Fruit fly (Drosophila melanogaster) whole organism, embryonic: ENCODE results near the gene ci.

Source experiments
- CG10543 ChIP-seq: fragments of 200-800 bp; sonication (Bioruptor generic); optimal IDR thresholded peaks from 3 replicates; lab custom pipeline; 2017; ENCODE audit warnings: missing biosample characterization, mild to moderate bottlenecking, missing genetic modification characterization, moderate library complexity
- CG10979 ChIP-seq: fragments of 200-800 bp; sonication (Bioruptor generic); optimal IDR thresholded peaks from 2 replicates; lab custom pipeline; 2018; ENCODE audit warnings: missing biosample characterization, mild to moderate bottlenecking, missing genetic modification characterization, moderate library complexity
- CG11723 ChIP-seq: fragments of 200-800 bp; sonication (Bioruptor generic); optimal IDR thresholded peaks from 2 replicates; lab custom pipeline; 2017; ENCODE audit warnings: missing biosample characterization, mild to moderate bottlenecking, missing genetic modification characterization
- CG12299 ChIP-seq: fragments of 200-800 bp; sonication (Bioruptor generic); optimal IDR thresholded peaks from 2 replicates; lab custom pipeline; 2018; ENCODE audit warnings: missing biosample characterization, mild to moderate bottlenecking, missing genetic modification characterization
- CG13894 ChIP-seq: fragments of 200-800 bp; sonication (Bioruptor generic); optimal IDR thresholded peaks from 3 replicates; lab custom pipeline; 2018; ENCODE audit warnings: missing biosample characterization, mild to moderate bottlenecking, missing genetic modification characterization, moderate library complexity
- CG14050 ChIP-seq: fragments of 200-800 bp; sonication (Bioruptor generic); IDR thresholded peaks from 3 replicates; pipeline ENCODE4 v1.3.6; 2022; ENCODE audit warnings: missing biosample characterization, missing genetic modification characterization
- CG16813 ChIP-seq: fragments of 200-800 bp; sonication (Bioruptor generic); IDR thresholded peaks from 3 replicates; pipeline ENCODE4 v1.3.6; 2022; ENCODE audit warnings: missing biosample characterization, missing genetic modification characterization; ENCODE audit not compliant: partially characterized antibody
- CG17385 ChIP-seq: fragments of 200-800 bp; sonication (Bioruptor generic); optimal IDR thresholded peaks from 3 replicates; lab custom pipeline; 2018; ENCODE audit warnings: missing biosample characterization, mild to moderate bottlenecking, missing genetic modification characterization
- CG1832 ChIP-seq: fragments of 200-800 bp; sonication (Bioruptor generic); optimal IDR thresholded peaks from 2 replicates; lab custom pipeline; 2017; ENCODE audit warnings: missing biosample characterization, mild to moderate bottlenecking, missing genetic modification characterization, inconsistent platforms
- CG2116 ChIP-seq: fragments of 200-800 bp; sonication (Bioruptor generic); optimal IDR thresholded peaks from 3 replicates; lab custom pipeline; 2018; ENCODE audit warnings: missing biosample characterization, mild to moderate bottlenecking, missing genetic modification characterization
- CG2199 ChIP-seq: fragments of 200-800 bp; sonication (Bioruptor generic); IDR thresholded peaks from 3 replicates; pipeline ENCODE4 v1.3.6; 2022; ENCODE audit warnings: missing biosample characterization, missing genetic modification characterization
- CG2678 ChIP-seq: fragments of 200-800 bp; sonication (Bioruptor generic); optimal IDR thresholded peaks from 3 replicates; lab custom pipeline; 2019; ENCODE audit warnings: missing biosample characterization, mild to moderate bottlenecking, missing genetic modification characterization, moderate library complexity
- CG30020 ChIP-seq: fragments of 200-800 bp; optimal IDR thresholded peaks from 2 replicates; lab custom pipeline; 2019; ENCODE audit warnings: missing biosample characterization, mild to moderate bottlenecking, missing genetic modification characterization, moderate library complexity
- CG4328 ChIP-seq: fragments of 200-800 bp; sonication (Bioruptor generic); optimal IDR thresholded peaks from 3 replicates; lab custom pipeline; 2017; ENCODE audit warnings: missing biosample characterization, missing genetic modification reagents, missing genetic modification characterization
- CG4820 ChIP-seq: fragments of 200-800 bp; sonication (Bioruptor generic); optimal IDR thresholded peaks from 3 replicates; lab custom pipeline; 2016; ENCODE audit warnings: missing biosample characterization, missing genetic modification characterization
- CG6765 ChIP-seq: fragments of 200-800 bp; sonication (Bioruptor generic); optimal IDR thresholded peaks from 3 replicates; lab custom pipeline; 2017; ENCODE audit warnings: missing biosample characterization, mild to moderate bottlenecking, missing genetic modification characterization
- CG7745 ChIP-seq: fragments of 200-800 bp; sonication (Bioruptor generic); optimal IDR thresholded peaks from 2 replicates; lab custom pipeline; 2018; ENCODE audit warnings: missing biosample characterization, mild to moderate bottlenecking, missing genetic modification characterization, moderate library complexity
- CG8924 ChIP-seq: fragments of 200-800 bp; optimal IDR thresholded peaks from 3 replicates; lab custom pipeline; 2019; ENCODE audit warnings: missing biosample characterization, mild to moderate bottlenecking, missing genetic modification characterization, moderate library complexity
- Fer1 ChIP-seq: fragments of 200-800 bp; sonication (Bioruptor generic); optimal IDR thresholded peaks from 2 replicates; lab custom pipeline; 2017; ENCODE audit warnings: missing biosample characterization, mild to moderate bottlenecking, missing genetic modification characterization
- HmgZ ChIP-seq: fragments of 200-800 bp; sonication (Bioruptor generic); optimal IDR thresholded peaks from 2 replicates; lab custom pipeline; 2018; ENCODE audit warnings: missing biosample characterization, mild to moderate bottlenecking, missing genetic modification characterization
- Hr51 ChIP-seq, 2 experiments: fragments of 200-800 bp; sonication (Bioruptor generic); optimal IDR thresholded peaks; 2 replicates in 1 of 2; 3 replicates in 1 of 2; lab custom pipeline; 2016 to 2018; ENCODE audit warnings: missing biosample characterization in 2 of 2, missing genetic modification characterization in 2 of 2, mild to moderate bottlenecking in 1 of 2, moderate library complexity in 1 of 2
- Lhr ChIP-seq: fragments of 200-800 bp; sonication (Bioruptor generic); optimal IDR thresholded peaks from 3 replicates; lab custom pipeline; 2017; ENCODE audit warnings: mild to moderate bottlenecking, missing biosample characterization, missing genetic modification reagents, missing genetic modification characterization
- MBD-R2 ChIP-seq: fragments of 200-800 bp; sonication (Bioruptor generic); IDR thresholded peaks from 2 replicates; pipeline ENCODE4 v1.3.6; 2022; ENCODE audit warnings: missing biosample characterization, missing genetic modification characterization
- MTF-1 ChIP-seq: fragments of 200-800 bp; sonication (Bioruptor generic); optimal IDR thresholded peaks from 2 replicates; lab custom pipeline; 2018; ENCODE audit warnings: missing biosample characterization, mild to moderate bottlenecking, missing genetic modification characterization, borderline replicate concordance
- Med ChIP-seq: fragments of 200-800 bp; sonication (Bioruptor generic); peaks from one replicate; lab custom pipeline; 2016; ENCODE audit warnings: missing biosample characterization, missing genetic modification characterization, mild to moderate bottlenecking, inconsistent platforms, moderate library complexity
- Nf-YC ChIP-seq: fragments of 200-800 bp; optimal IDR thresholded peaks from 3 replicates; lab custom pipeline; 2019; ENCODE audit warnings: missing biosample characterization, mild to moderate bottlenecking, missing genetic modification characterization, moderate library complexity
- Stat92E ChIP-seq, 3 experiments: fragments of >200 bp in 2 of 3; fragments of 200-800 bp in 1 of 3; sonication (Bioruptor generic) in 1 of 3; optimal IDR thresholded peaks; 2 replicates each; lab custom pipeline; 2017 to 2019; ENCODE audit warnings: missing biosample characterization in 3 of 3, missing genetic modification characterization in 3 of 3, mild to moderate bottlenecking in 1 of 3, moderate library complexity in 1 of 3
- Vsx1 ChIP-seq: fragments of 200-800 bp; sonication (Bioruptor generic); optimal IDR thresholded peaks from 2 replicates; lab custom pipeline; 2017; ENCODE audit warnings: missing biosample characterization, mild to moderate bottlenecking, missing genetic modification characterization, missing genetic modification reagents
- Xrp1 ChIP-seq: fragments of 200-800 bp; sonication (Bioruptor generic); IDR thresholded peaks from 2 replicates; pipeline ENCODE4 v1.3.6; 2022; ENCODE audit warnings: missing biosample characterization, missing genetic modification characterization
- cg ChIP-seq: fragments of 200-800 bp; sonication (Bioruptor generic); optimal IDR thresholded peaks from 3 replicates; lab custom pipeline; 2019; ENCODE audit warnings: missing biosample characterization, mild to moderate bottlenecking, missing genetic modification characterization, moderate library complexity
- eve ChIP-seq, 2 experiments: fragments of >200 bp; optimal IDR thresholded peaks; 2 replicates each; lab custom pipeline; 2017; ENCODE audit warnings: missing biosample characterization in 2 of 2, missing genetic modification characterization in 2 of 2
- exex ChIP-seq: fragments of 200-800 bp; sonication (Bioruptor generic); optimal IDR thresholded peaks from 4 replicates; lab custom pipeline; 2018; ENCODE audit warnings: missing biosample characterization, mild to moderate bottlenecking, missing genetic modification characterization, moderate library complexity
- gro ChIP-seq: fragments of 200-800 bp; sonication (Bioruptor generic); optimal IDR thresholded peaks from 2 replicates; lab custom pipeline; 2016; ENCODE audit warnings: missing biosample characterization, missing genetic modification characterization
- hbn ChIP-seq: fragments of 200-800 bp; sonication (Bioruptor generic); IDR thresholded peaks from 2 replicates; pipeline ENCODE4 v1.3.6; 2022; ENCODE audit warnings: missing biosample characterization, missing genetic modification characterization; ENCODE audit not compliant: partially characterized antibody
- kni ChIP-seq: fragments of 200-800 bp; sonication (Bioruptor generic); optimal IDR thresholded peaks from 3 replicates; lab custom pipeline; 2017; ENCODE audit warnings: mild to moderate bottlenecking, missing biosample characterization, missing genetic modification reagents, missing genetic modification characterization
- lov ChIP-seq, 2 experiments: fragments of 200-800 bp in 1 of 2; fragments of >200 bp in 1 of 2; sonication (Bioruptor generic) in 1 of 2; IDR thresholded peaks in 1 of 2; optimal IDR thresholded peaks in 1 of 2; 2 replicates in 1 of 2; 3 replicates in 1 of 2; pipeline versions ENCODE4 v1.3.6 to Lab custom; 2017 to 2022; ENCODE audit warnings: missing biosample characterization in 1 of 2, missing genetic modification characterization in 1 of 2
- nau ChIP-seq: fragments of 200-800 bp; sonication (Bioruptor generic); optimal IDR thresholded peaks from 3 replicates; lab custom pipeline; 2017; ENCODE audit warnings: missing biosample characterization, mild to moderate bottlenecking, missing genetic modification characterization, missing genetic modification reagents
- nom ChIP-seq: fragments of 200-800 bp; sonication (Bioruptor generic); optimal IDR thresholded peaks from 2 replicates; lab custom pipeline; 2017; ENCODE audit warnings: missing biosample characterization, missing genetic modification characterization, mild to moderate bottlenecking, moderate library complexity, missing genetic modification reagents
- odd ChIP-seq: fragments of 200-800 bp; sonication (Bioruptor generic); optimal IDR thresholded peaks from 2 replicates; lab custom pipeline; 2017; ENCODE audit warnings: missing biosample characterization, mild to moderate bottlenecking, missing genetic modification characterization
- otp ChIP-seq: fragments of 200-800 bp; sonication (Bioruptor generic); IDR thresholded peaks from 3 replicates; pipeline ENCODE4, ENCODE4 v1.3.6; 2022; ENCODE audit warnings: missing biosample characterization, missing genetic modification characterization
- pfk ChIP-seq: fragments of 200-800 bp; sonication (Bioruptor generic); optimal IDR thresholded peaks from 2 replicates; lab custom pipeline; 2018; ENCODE audit warnings: missing biosample characterization, mild to moderate bottlenecking, missing genetic modification characterization, moderate library complexity
- repo ChIP-seq: fragments of 200-800 bp; sonication (Bioruptor generic); optimal IDR thresholded peaks from 2 replicates; lab custom pipeline; 2016; ENCODE audit warnings: missing biosample characterization, missing genetic modification characterization
- rib ChIP-seq: fragments of 200-800 bp; sonication (Bioruptor generic); IDR thresholded peaks from 2 replicates; pipeline ENCODE4 v1.3.6; 2022; ENCODE audit warnings: missing biosample characterization, missing genetic modification characterization
- sug ChIP-seq: fragments of 200-800 bp; optimal IDR thresholded peaks from 2 replicates; lab custom pipeline; 2019; ENCODE audit warnings: missing biosample characterization, mild to moderate bottlenecking, missing genetic modification characterization, moderate library complexity
- wek ChIP-seq: fragments of 200-800 bp; sonication (Bioruptor generic); optimal IDR thresholded peaks from 3 replicates; lab custom pipeline; 2018; ENCODE audit warnings: missing biosample characterization, mild to moderate bottlenecking, missing genetic modification characterization, moderate library complexity
- zen ChIP-seq: fragments of 200-800 bp; sonication (Bioruptor generic); optimal IDR thresholded peaks from 3 replicates; lab custom pipeline; 2018; ENCODE audit warnings: missing biosample characterization, mild to moderate bottlenecking, missing genetic modification characterization, moderate library complexity
- zf30C ChIP-seq: fragments of 200-800 bp; sonication (Bioruptor generic); optimal IDR thresholded peaks from 3 replicates; lab custom pipeline; 2018; ENCODE audit warnings: missing biosample characterization, mild to moderate bottlenecking, missing genetic modification characterization

The ci gene

dm6 chr4:58896-59525 lies 2.2 kb upstream of the ci start (continued):
- TF ChIP-seq CG16813 (GFP tag; lab: Robert Waterston, UW) (no peak), rib (GFP tag; lab: Robert Waterston, UW) (peak; percentile 55; the same call in 1 of the 2 replicates), CG1832 (GFP tag; lab: Kevin White, UChicago) (no peak), CG30020 (peak; percentile 78), CG13894 (tag; lab: Kevin White, UChicago) (peak; percentile 75), CG12299 (tag; lab: Kevin White, UChicago) (peak; percentile 9), CG17385 (peak; percentile 20), Nf-YC (tag; lab: Kevin White, UChicago) (peak; percentile 42), MTF-1 (GFP tag; lab: Kevin White, UChicago) (no peak), CG4328 (GFP tag; lab: Kevin White, UChicago) (peak; percentile 4), sug (tag; lab: Kevin White, UChicago) (peak; percentile 18), Fer1 (peak; percentile 13), otp (GFP tag; lab: Robert Waterston, UW) (no peak), CG7745 (tag; lab: Kevin White, UChicago) (peak; percentile 50), lov (optimal IDR thresholded peaks at IDR 0.05; lab: Kevin White, UChicago) (no peak), lov (GFP tag; IDR thresholded peaks at IDR 0.05; lab: Robert Waterston, UW) (no peak), CG6765 (GFP tag; lab: Kevin White, UChicago) (no peak), pfk (GFP tag; lab: Kevin White, UChicago) (peak; percentile 43), gro (peak; percentile 13), zen (tag; lab: Kevin White, UChicago) (peak; percentile 91), Lhr (GFP tag; lab: Kevin White, UChicago) (no peak), zf30C (GFP tag; lab: Kevin White, UChicago) (peak; percentile 82), CG8924 (peak; percentile 83), CG14050 (GFP tag; lab: Robert Waterston, UW) (no peak), CG11723 (GFP tag; lab: Kevin White, UChicago) (peak; percentile 12), eve (GFP tag; optimal IDR thresholded peaks at IDR 0.05; lab: Kevin White, UChicago) (peak in 1 of 2 experiments; percentile 81), Hr51 (GFP tag; optimal IDR thresholded peaks at IDR 0.05; lab: Kevin White, UChicago) (no peak), kni (peak; percentile 88), CG2116 (no peak), Stat92E (GFP tag; optimal IDR thresholded peaks at IDR 0.05; lab: Kevin White, UChicago) (peak in 1 of 3 experiments; percentile 97), MBD-R2 (GFP tag; lab: Robert Waterston, UW) (peak; percentile 29; the same call in 1 of the 2 replicates), odd (peak; percentile 36), CG2678 (tag; lab: Kevin White, UChicago) (peak; percentile 20), Med (GFP tag; lab: Kevin White, UChicago) (peak; percentile 74), repo (GFP tag; lab: Kevin White, UChicago) (no peak), nom (peak; percentile 61), CG4820 (GFP tag; lab: Kevin White, UChicago) (no peak), CG10543 (peak; percentile 50), HmgZ (peak; percentile 25), CG10979 (tag; lab: Kevin White, UChicago) (no peak), cg (GFP tag; lab: Kevin White, UChicago) (peak; percentile 98), CG2199 (GFP tag; lab: Robert Waterston, UW) (peak; percentile 96), Xrp1 (peak; percentile 40), Vsx1 (GFP tag; lab: Kevin White, UChicago) (no peak), nau (GFP tag; lab: Kevin White, UChicago) (peak; percentile 49), hbn (GFP tag; lab: Robert Waterston, UW) (no peak), exex (tag; lab: Kevin White, UChicago) (peak; percentile 12), wek (peak; percentile 49)
